Fruit fly (Drosophila melanogaster) whole organism, wandering third instar larva: Measurements from ENCODE around the gene CG6271.

Experiments used
- Abd-B ChIP-seq: fragments of >200 bp; optimal IDR thresholded peaks from 2 replicates; lab custom pipeline; 2017; ENCODE audit warnings: missing biosample characterization, missing genetic modification characterization
- CG32264 ChIP-seq: fragments of 200-800 bp; sonication (Bioruptor generic); optimal IDR thresholded peaks from 2 replicates; lab custom pipeline; 2016; ENCODE audit warnings: missing biosample characterization, missing genetic modification characterization
- CG9705 ChIP-seq: fragments of 200-800 bp; sonication (Bioruptor generic); optimal IDR thresholded peaks from 2 replicates; lab custom pipeline; 2018; ENCODE audit warnings: missing biosample characterization, mild to moderate bottlenecking, missing genetic modification characterization
- Dfd ChIP-seq: fragments of >200 bp; optimal IDR thresholded peaks from 2 replicates; lab custom pipeline; 2017; ENCODE audit warnings: missing biosample characterization, missing genetic modification characterization
- Dif ChIP-seq: fragments of 200-275, 200-300 bp; sonication (Bioruptor generic); optimal IDR thresholded peaks from 2 replicates; lab custom pipeline; 2018; ENCODE audit warnings: missing biosample characterization, missing genetic modification characterization; ENCODE audit not compliant: partially characterized antibody
- GATAd ChIP-seq: sonication (Bioruptor generic); optimal IDR thresholded peaks from 2 replicates; lab custom pipeline; 2016; ENCODE audit warnings: missing biosample characterization, missing genetic modification characterization
- HLH106 ChIP-seq: fragments of 200-800 bp; optimal IDR thresholded peaks from 3 replicates; lab custom pipeline; 2019; ENCODE audit warnings: missing biosample characterization, mild to moderate bottlenecking, missing genetic modification characterization, moderate library complexity
- Hnf4 ChIP-seq: fragments of 200-800 bp; sonication (Bioruptor generic); optimal IDR thresholded peaks from 2 replicates; lab custom pipeline; 2016; ENCODE audit warnings: missing biosample characterization, mild to moderate bottlenecking, missing genetic modification characterization
- Hr78 ChIP-seq: fragments of >200 bp; optimal IDR thresholded peaks from 2 replicates; lab custom pipeline; 2017; ENCODE audit warnings: missing biosample characterization, missing genetic modification characterization
- Hr83 ChIP-seq: fragments of 200-300 bp; sonication (Bioruptor generic); optimal IDR thresholded peaks from 2 replicates; lab custom pipeline; 2016; ENCODE audit warnings: missing biosample characterization, mild to moderate bottlenecking, missing genetic modification characterization, moderate library complexity; ENCODE audit not compliant: poor library complexity, severe bottlenecking
- Jra ChIP-seq: sonication (Bioruptor generic); optimal IDR thresholded peaks from 2 replicates; lab custom pipeline; 2016; ENCODE audit warnings: missing biosample characterization, missing genetic modification characterization
- Mio ChIP-seq: sonication (Bioruptor generic); optimal IDR thresholded peaks from 2 replicates; lab custom pipeline; 2016; ENCODE audit warnings: missing biosample characterization, missing genetic modification characterization
- Myc ChIP-seq: fragments of >200 bp; optimal IDR thresholded peaks from 2 replicates; lab custom pipeline; 2017
- N ChIP-seq: fragments of >200 bp; optimal IDR thresholded peaks from 2 replicates; lab custom pipeline; 2018; ENCODE audit warnings: missing biosample characterization, missing external identifiers, missing genetic modification characterization
- Rel ChIP-seq, 2 experiments: fragments of 200-800 bp; sonication (Bioruptor generic) in 1 of 2; optimal IDR thresholded peaks; 2 replicates in 1 of 2; 3 replicates in 1 of 2; lab custom pipeline; 2016 to 2019; ENCODE audit warnings: mild to moderate bottlenecking in 2 of 2, missing biosample characterization in 2 of 2, missing genetic modification characterization in 2 of 2, moderate library complexity in 1 of 2
- Sp1 ChIP-seq: fragments of 200-800 bp; sonication (Bioruptor generic); optimal IDR thresholded peaks from 3 replicates; lab custom pipeline; 2019; ENCODE audit warnings: missing biosample characterization, mild to moderate bottlenecking, missing genetic modification characterization, moderate library complexity
- Vsx2 ChIP-seq: fragments of 200-300, 225-300 bp; sonication (Bioruptor generic); optimal IDR thresholded peaks from 2 replicates; lab custom pipeline; 2018; ENCODE audit warnings: missing biosample characterization, missing genetic modification characterization; ENCODE audit not compliant: partially characterized antibody
- br ChIP-seq: fragments of 200-800 bp; sonication (Bioruptor generic); optimal IDR thresholded peaks from 2 replicates; lab custom pipeline; 2016; ENCODE audit warnings: missing biosample characterization, missing genetic modification characterization
- brk ChIP-seq: fragments of 200-800 bp; sonication (Bioruptor generic); optimal IDR thresholded peaks from 2 replicates; lab custom pipeline; 2016; ENCODE audit warnings: missing biosample characterization, mild to moderate bottlenecking, missing genetic modification characterization
- dl ChIP-seq, 2 experiments: fragments of 175-275, 200-275 bp in 1 of 2; fragments of 200-275 bp in 1 of 2; sonication (Bioruptor generic); optimal IDR thresholded peaks; lab custom pipeline; 2018; ENCODE audit warnings: mild to moderate bottlenecking in 2 of 2, missing biosample characterization in 2 of 2, missing genetic modification characterization in 2 of 2, moderate library complexity in 2 of 2; ENCODE audit not compliant: partially characterized antibody in 2 of 2, insufficient read depth in 1 of 2
- dmrt93B ChIP-seq: fragments of 200-800 bp; sonication (Bioruptor generic); optimal IDR thresholded peaks from 2 replicates; lab custom pipeline; 2018; ENCODE audit warnings: missing biosample characterization, mild to moderate bottlenecking, missing genetic modification characterization
- dsf ChIP-seq: sonication (Bioruptor generic); optimal IDR thresholded peaks from 2 replicates; lab custom pipeline; 2016; ENCODE audit warnings: missing biosample characterization, missing genetic modification characterization, borderline replicate concordance
- ey ChIP-seq: fragments of 200-800 bp; sonication (Bioruptor generic); optimal IDR thresholded peaks from 2 replicates; lab custom pipeline; 2016; ENCODE audit warnings: missing biosample characterization, missing genetic modification characterization
- foxo ChIP-seq, 2 experiments: fragments of 200-800 bp; sonication (Bioruptor generic); optimal IDR thresholded peaks; 2 replicates in 1 of 2; 3 replicates in 1 of 2; lab custom pipeline; 2016 to 2017; ENCODE audit warnings: missing biosample characterization in 2 of 2, missing genetic modification characterization in 2 of 2
- fru ChIP-seq: fragments of 200-800 bp; sonication (Bioruptor generic); optimal IDR thresholded peaks from 3 replicates; lab custom pipeline; 2016; ENCODE audit warnings: missing biosample characterization, mild to moderate bottlenecking, missing genetic modification characterization
- h ChIP-seq: fragments of 200-800 bp; sonication (Bioruptor generic); optimal IDR thresholded peaks from 3 replicates; lab custom pipeline; 2016; ENCODE audit warnings: missing biosample characterization, mild to moderate bottlenecking, missing genetic modification characterization
- jim ChIP-seq: fragments of 175-275, 200-325 bp; sonication (Bioruptor generic); optimal IDR thresholded peaks from 2 replicates; lab custom pipeline; 2016; ENCODE audit warnings: missing biosample characterization, mild to moderate bottlenecking, missing genetic modification characterization
- lola ChIP-seq: fragments of >200 bp; optimal IDR thresholded peaks from 2 replicates; lab custom pipeline; 2017; ENCODE audit warnings: missing biosample characterization, missing genetic modification characterization
- pan ChIP-seq: fragments of >200 bp; optimal IDR thresholded peaks from 2 replicates; lab custom pipeline; 2017
- psq ChIP-seq: fragments of 200-800 bp; sonication (Bioruptor generic); optimal IDR thresholded peaks from 3 replicates; lab custom pipeline; 2017; ENCODE audit warnings: missing biosample characterization, mild to moderate bottlenecking, missing genetic modification characterization, moderate library complexity
- rgr ChIP-seq: fragments of 200-800 bp; sonication (Bioruptor generic); optimal IDR thresholded peaks from 3 replicates; lab custom pipeline; 2016; ENCODE audit warnings: missing biosample characterization, mild to moderate bottlenecking, missing genetic modification characterization
- sage ChIP-seq: fragments of 200-800 bp; sonication (Bioruptor generic); optimal IDR thresholded peaks from 2 replicates; lab custom pipeline; 2016; ENCODE audit warnings: missing biosample characterization, mild to moderate bottlenecking, missing genetic modification characterization
- sv ChIP-seq: fragments of 200-800 bp; sonication (Bioruptor generic); optimal IDR thresholded peaks from 3 replicates; lab custom pipeline; 2016; ENCODE audit warnings: missing biosample characterization, missing genetic modification characterization
- tai ChIP-seq: sonication (Bioruptor generic); optimal IDR thresholded peaks from 2 replicates; lab custom pipeline; 2016; ENCODE audit warnings: missing biosample characterization, missing genetic modification characterization
- usp ChIP-seq: fragments of >200 bp; optimal IDR thresholded peaks from 2 replicates; lab custom pipeline; 2017; ENCODE audit warnings: missing biosample characterization, missing genetic modification characterization

Gene CG6271

dm6 chr3R:26987455-26987854 is 38.5 kb downstream of the CG6271 start:
- TF ChIP-seq dmrt93B (no peak), Vsx2 (no peak), dsf (no peak), Mio (GFP tag; lab: Kevin White, UChicago) (no peak), Dif (no peak), CG32264 (GFP tag; lab: Kevin White, UChicago) (no peak), fru (GFP tag; lab: Kevin White, UChicago) (no peak), ey (no peak), foxo (GFP tag; optimal IDR thresholded peaks at IDR 0.05; lab: Kevin White, UChicago) (no peak), Hnf4 (no peak), psq (GFP tag; lab: Kevin White, UChicago) (no peak), brk (no peak), rgr (GFP tag; lab: Kevin White, UChicago) (no peak), lola (GFP tag; lab: Kevin White, UChicago) (no peak)

dm6 chr3R:26984437-26984836 is 41.5 kb downstream of the CG6271 start:
- TF ChIP-seq GATAd (GFP tag; lab: Kevin White, UChicago) = no peak
- no peak for TF ChIP-seq Hr78 (GFP tag; lab: Kevin White, UChicago)
- no peak for TF ChIP-seq Jra
- no peak for TF ChIP-seq CG9705
- no peak for TF ChIP-seq h
- no peak for TF ChIP-seq Hnf4
- TF ChIP-seq pan (lab: Kevin White, UChicago) = no peak
- no peak for TF ChIP-seq Hr83 (GFP tag; lab: Kevin White, UChicago)
- no peak for TF ChIP-seq sv (GFP tag; lab: Kevin White, UChicago)
- no peak for TF ChIP-seq brk

dm6 chr3R:26982106-26982505 is 43.8 kb downstream of the CG6271 start:
- no peak for TF ChIP-seq br
- no peak for TF ChIP-seq dmrt93B
- TF ChIP-seq pan (lab: Kevin White, UChicago) = no peak
- TF ChIP-seq Myc (lab: Kevin White, UChicago) = no peak
- no peak for TF ChIP-seq Mio (GFP tag; lab: Kevin White, UChicago)
- no peak for TF ChIP-seq CG9705
- TF ChIP-seq ey = no peak
- TF ChIP-seq tai (GFP tag; lab: Kevin White, UChicago) = no peak
- TF ChIP-seq usp (GFP tag; lab: Kevin White, UChicago) = no peak
- no peak for TF ChIP-seq h
- no peak for TF ChIP-seq lola (GFP tag; lab: Kevin White, UChicago)
- no peak for TF ChIP-seq Hr83 (GFP tag; lab: Kevin White, UChicago)
- no peak for TF ChIP-seq Dif
- TF ChIP-seq rgr (GFP tag; lab: Kevin White, UChicago) = no peak
- no peak for TF ChIP-seq Sp1 (GFP tag; lab: Kevin White, UChicago)

- TF ChIP-seq N (no peak), lola (GFP tag; lab: Kevin White, UChicago) (no peak), h (peak; percentile 67), GATAd (GFP tag; lab: Kevin White, UChicago) (no peak), rgr (GFP tag; lab: Kevin White, UChicago) (no peak), foxo (GFP tag; optimal IDR thresholded peaks at IDR 0.05; lab: Kevin White, UChicago) (peak in 1 of 2 experiments; percentile 14), usp (GFP tag; lab: Kevin White, UChicago) (no peak), pan (lab: Kevin White, UChicago) (no peak), tai (GFP tag; lab: Kevin White, UChicago) (no peak), Vsx2 (peak; percentile 77), Hr83 (GFP tag; lab: Kevin White, UChicago) (peak; percentile 37), Mio (GFP tag; lab: Kevin White, UChicago) (no peak), Hnf4 (no peak), HLH106 (no peak), Abd-B (GFP tag; lab: Kevin White, UChicago) (no peak), dsf (no peak), dmrt93B (no peak), Dfd (GFP tag; lab: Kevin White, UChicago) (no peak), dl (GFP tag; optimal IDR thresholded peaks at IDR 0.05; lab: Kevin White, UChicago; ENCODE audit: insufficient read depth in 1 of 2, partially characterized antibody in 2 of 2) (peak; percentile 88 to 93), jim (GFP tag; lab: Kevin White, UChicago) (peak; percentile 21), psq (GFP tag; lab: Kevin White, UChicago) (peak; percentile 87), Dif (peak; percentile 96), brk (no peak), sage (no peak), Myc (lab: Kevin White, UChicago) (no peak), fru (GFP tag; lab: Kevin White, UChicago) (no peak), Rel (GFP tag; optimal IDR thresholded peaks at IDR 0.05; lab: Kevin White, UChicago) (no peak), Rel (tag; optimal IDR thresholded peaks at IDR 0.05; lab: Kevin White, UChicago) (no peak)
- TF ChIP-seq, all 38 proteins: peak for 8
Measured at dm6 chr3R:26980282-26980691, 45.6 kb downstream of the CG6271 start.
